Fruit fly (Drosophila melanogaster) whole organism, embryonic: ENCODE data around the gene mEFG1.

Source experiments
- CG10321 ChIP-seq: fragments of 200-800 bp; sonication (Bioruptor generic); IDR thresholded peaks from 2 replicates; pipeline ENCODE4 v1.3.6; 2022; ENCODE audit warnings: missing biosample characterization, missing genetic modification characterization
- CG10462 ChIP-seq: fragments of 200-800 bp; sonication (Bioruptor generic); optimal IDR thresholded peaks from 2 replicates; lab custom pipeline; 2016; ENCODE audit warnings: missing biosample characterization, missing genetic modification characterization
- CG10565 ChIP-seq: fragments of 200-800 bp; sonication (Bioruptor generic); optimal IDR thresholded peaks from 3 replicates; lab custom pipeline; 2016; ENCODE audit warnings: missing biosample characterization, mild to moderate bottlenecking, missing genetic modification characterization
- CG10959 ChIP-seq: fragments of 200-800 bp; sonication (Bioruptor generic); IDR thresholded peaks from 2 replicates; pipeline ENCODE4 v1.3.6; 2022; ENCODE audit warnings: missing biosample characterization, missing genetic modification characterization
- CG11398 ChIP-seq: fragments of 200-800 bp; sonication (Bioruptor generic); optimal IDR thresholded peaks from 2 replicates; lab custom pipeline; 2016; ENCODE audit warnings: missing biosample characterization, missing genetic modification characterization
- CG11695 ChIP-seq: fragments of 200-800 bp; sonication (Bioruptor generic); IDR thresholded peaks from 3 replicates; pipeline ENCODE4 v1.3.6; 2022; ENCODE audit warnings: missing biosample characterization, missing genetic modification characterization
- CG12391 ChIP-seq: fragments of 200-800 bp; sonication (Bioruptor generic); optimal IDR thresholded peaks from 3 replicates; lab custom pipeline; 2018; ENCODE audit warnings: missing biosample characterization, mild to moderate bottlenecking, missing genetic modification characterization, moderate library complexity
- CG14014 ChIP-seq: fragments of 200-800 bp; sonication (Bioruptor generic); IDR thresholded peaks from 2 replicates; pipeline ENCODE4 v1.3.6; 2022; ENCODE audit warnings: missing biosample characterization, missing genetic modification characterization
- CG15514 ChIP-seq: fragments of 200-800 bp; sonication (Bioruptor generic); optimal IDR thresholded peaks from 3 replicates; lab custom pipeline; 2017; ENCODE audit warnings: missing biosample characterization, missing genetic modification characterization, mild to moderate bottlenecking, moderate library complexity, missing genetic modification reagents
- CG17359 ChIP-seq: fragments of 200-800 bp; sonication (Bioruptor generic); optimal IDR thresholded peaks from 3 replicates; lab custom pipeline; 2018; ENCODE audit warnings: missing biosample characterization, mild to moderate bottlenecking, missing genetic modification characterization, moderate library complexity
- CG2116 ChIP-seq: fragments of 200-800 bp; sonication (Bioruptor generic); optimal IDR thresholded peaks from 3 replicates; lab custom pipeline; 2018; ENCODE audit warnings: missing biosample characterization, mild to moderate bottlenecking, missing genetic modification characterization
- CG30431 ChIP-seq: fragments of 200-800 bp; sonication (Bioruptor generic); optimal IDR thresholded peaks from 2 replicates; lab custom pipeline; 2017; ENCODE audit warnings: missing biosample characterization, missing genetic modification characterization
- CG3065 ChIP-seq: fragments of 200-800 bp; sonication (Bioruptor generic); optimal IDR thresholded peaks from 2 replicates; lab custom pipeline; 2016; ENCODE audit warnings: missing biosample characterization, missing genetic modification characterization
- CG31388 ChIP-seq: fragments of 200-800 bp; sonication (Bioruptor generic); optimal IDR thresholded peaks from 2 replicates; lab custom pipeline; 2016; ENCODE audit warnings: missing biosample characterization, missing genetic modification characterization
- CG4328 ChIP-seq: fragments of 200-800 bp; sonication (Bioruptor generic); optimal IDR thresholded peaks from 3 replicates; lab custom pipeline; 2017; ENCODE audit warnings: missing biosample characterization, missing genetic modification reagents, missing genetic modification characterization
- CG43689 ChIP-seq: fragments of 200-800 bp; sonication (Bioruptor generic); IDR thresholded peaks from 2 replicates; pipeline ENCODE4 v1.3.6; 2022; ENCODE audit warnings: missing biosample characterization, missing genetic modification characterization
- CG4730 ChIP-seq: fragments of 200-800 bp; sonication (Bioruptor generic); IDR thresholded peaks from 2 replicates; pipeline ENCODE4 v1.3.6; 2022; ENCODE audit warnings: missing biosample characterization, missing genetic modification characterization
- CG7786 ChIP-seq: fragments of 200-800 bp; sonication (Bioruptor generic); optimal IDR thresholded peaks from 2 replicates; lab custom pipeline; 2016; ENCODE audit warnings: missing biosample characterization, missing genetic modification characterization
- CG8089 ChIP-seq: fragments of 200-800 bp; sonication (Bioruptor generic); optimal IDR thresholded peaks from 3 replicates; lab custom pipeline; 2016; ENCODE audit warnings: missing biosample characterization, missing genetic modification characterization
- CG9876 ChIP-seq: fragments of 200-800 bp; sonication (Bioruptor generic); optimal IDR thresholded peaks from 2 replicates; lab custom pipeline; 2016; ENCODE audit warnings: missing biosample characterization, missing genetic modification characterization
- Doc3 ChIP-seq: fragments of 200-800 bp; sonication (Bioruptor generic); IDR thresholded peaks from 3 replicates; pipeline ENCODE4 v1.3.6; 2022; ENCODE audit warnings: missing biosample characterization, missing genetic modification characterization; ENCODE audit not compliant: partially characterized antibody
- E2f2 ChIP-seq: fragments of 200-800 bp; sonication (Bioruptor generic); IDR thresholded peaks from 2 replicates; pipeline ENCODE4 v1.3.6; 2022; ENCODE audit warnings: missing biosample characterization, missing genetic modification characterization
- HLH4C ChIP-seq: fragments of 200-800 bp; sonication (Bioruptor generic); IDR thresholded peaks from 3 replicates; pipeline ENCODE4 v1.3.6; 2022; ENCODE audit warnings: missing biosample characterization, missing genetic modification characterization; ENCODE audit not compliant: partially characterized antibody
- Hand ChIP-seq: fragments of 200-800 bp; sonication (Bioruptor generic); optimal IDR thresholded peaks from 2 replicates; lab custom pipeline; 2017; ENCODE audit warnings: mild to moderate bottlenecking, missing biosample characterization, missing genetic modification reagents, missing genetic modification characterization
- Lhr ChIP-seq: fragments of 200-800 bp; sonication (Bioruptor generic); optimal IDR thresholded peaks from 3 replicates; lab custom pipeline; 2017; ENCODE audit warnings: mild to moderate bottlenecking, missing biosample characterization, missing genetic modification reagents, missing genetic modification characterization
- NFAT ChIP-seq: fragments of 200-800 bp; sonication (Bioruptor generic); IDR thresholded peaks from 2 replicates; pipeline ENCODE4 v1.3.6; 2022; ENCODE audit warnings: missing biosample characterization, missing genetic modification characterization
- Nf-YC ChIP-seq: fragments of 200-800 bp; optimal IDR thresholded peaks from 3 replicates; lab custom pipeline; 2019; ENCODE audit warnings: missing biosample characterization, mild to moderate bottlenecking, missing genetic modification characterization, moderate library complexity
- Oli ChIP-seq: fragments of 200-800 bp; sonication (Bioruptor generic); optimal IDR thresholded peaks from 2 replicates; lab custom pipeline; 2018; ENCODE audit warnings: missing biosample characterization, mild to moderate bottlenecking, missing genetic modification characterization, moderate library complexity
- ap ChIP-seq: fragments of 200-800 bp; sonication (Bioruptor generic); IDR thresholded peaks from 2 replicates; pipeline ENCODE4 v1.3.6; 2022; ENCODE audit warnings: missing biosample characterization, missing genetic modification characterization
- az2 ChIP-seq: fragments of 200-800 bp; sonication (Bioruptor generic); optimal IDR thresholded peaks from 3 replicates; lab custom pipeline; 2016; ENCODE audit warnings: missing biosample characterization, missing genetic modification characterization
- cad ChIP-seq: fragments of >200 bp; optimal IDR thresholded peaks from 2 replicates; lab custom pipeline; 2017; ENCODE audit warnings: missing biosample characterization, missing genetic modification characterization
- disco-r ChIP-seq: fragments of 200-800 bp; sonication (Bioruptor generic); optimal IDR thresholded peaks from 2 replicates; lab custom pipeline; 2016; ENCODE audit warnings: missing biosample characterization, missing genetic modification characterization
- dmrt99B ChIP-seq: fragments of 200-800 bp; sonication (Bioruptor generic); optimal IDR thresholded peaks from 2 replicates; lab custom pipeline; 2018; ENCODE audit warnings: missing biosample characterization, mild to moderate bottlenecking, missing genetic modification characterization, moderate library complexity
- dpn ChIP-seq, 2 experiments: fragments of 200-800 bp; sonication (Bioruptor generic); optimal IDR thresholded peaks; 3 replicates each; lab custom pipeline; 2016; ENCODE audit warnings: missing biosample characterization in 2 of 2, missing genetic modification characterization in 2 of 2
- ems ChIP-seq: fragments of 200-800 bp; sonication (Bioruptor generic); optimal IDR thresholded peaks from 3 replicates; lab custom pipeline; 2016; ENCODE audit warnings: missing biosample characterization, missing genetic modification characterization
- ewg ChIP-seq: fragments of 200-800 bp; sonication (Bioruptor generic); optimal IDR thresholded peaks from 3 replicates; lab custom pipeline; 2017; ENCODE audit warnings: mild to moderate bottlenecking, missing biosample characterization, missing genetic modification reagents, missing genetic modification characterization
- grau ChIP-seq: fragments of 200-800 bp; optimal IDR thresholded peaks from 3 replicates; lab custom pipeline; 2019; ENCODE audit warnings: missing biosample characterization, mild to moderate bottlenecking, missing genetic modification characterization, moderate library complexity
- h ChIP-seq: fragments of >200 bp; optimal IDR thresholded peaks from 2 replicates; lab custom pipeline; 2017
- lbe ChIP-seq: fragments of 200-800 bp; sonication (Bioruptor generic); optimal IDR thresholded peaks from 2 replicates; lab custom pipeline; 2016; ENCODE audit warnings: missing biosample characterization, mild to moderate bottlenecking, missing genetic modification characterization
- mld ChIP-seq: fragments of 200-800 bp; sonication (Bioruptor generic); IDR thresholded peaks from 3 replicates; pipeline ENCODE4 v1.3.6; 2022; ENCODE audit warnings: missing biosample characterization, missing genetic modification characterization; ENCODE audit not compliant: partially characterized antibody
- otp ChIP-seq: fragments of 200-800 bp; sonication (Bioruptor generic); IDR thresholded peaks from 3 replicates; pipeline ENCODE4, ENCODE4 v1.3.6; 2022; ENCODE audit warnings: missing biosample characterization, missing genetic modification characterization
- row ChIP-seq: fragments of 200-800 bp; sonication (Bioruptor generic); IDR thresholded peaks from 3 replicates; pipeline ENCODE4 v1.3.6; 2022; ENCODE audit warnings: missing biosample characterization, missing genetic modification characterization
- sens-2 ChIP-seq: fragments of 200-800 bp; sonication (Bioruptor generic); IDR thresholded peaks from 2 replicates; pipeline ENCODE4 v1.3.6; 2022; ENCODE audit warnings: missing biosample characterization, missing genetic modification characterization
- sisA ChIP-seq: fragments of 200-800 bp; sonication (Bioruptor generic); IDR thresholded peaks from 2 replicates; pipeline ENCODE4 v1.3.6; 2022; ENCODE audit warnings: missing biosample characterization, missing genetic modification characterization
- stc ChIP-seq: fragments of 200-800 bp; sonication (Bioruptor generic); IDR thresholded peaks from 2 replicates; pipeline ENCODE4 v1.3.6; 2022; ENCODE audit warnings: missing biosample characterization, missing genetic modification characterization
- tgo ChIP-seq: fragments of 200-800 bp; sonication (Bioruptor generic); IDR thresholded peaks from 3 replicates; pipeline ENCODE4 v1.3.6; 2022; ENCODE audit warnings: missing biosample characterization, missing genetic modification characterization
- tin ChIP-seq: fragments of 200-800 bp; sonication (Bioruptor generic); optimal IDR thresholded peaks from 3 replicates; lab custom pipeline; 2016; ENCODE audit warnings: missing biosample characterization, missing genetic modification characterization
- unc-4 ChIP-seq: fragments of 200-800 bp; sonication (Bioruptor generic); IDR thresholded peaks from 2 replicates; pipeline ENCODE4 v1.3.6; 2022; ENCODE audit warnings: missing biosample characterization, missing genetic modification characterization; ENCODE audit not compliant: partially characterized antibody
- usp ChIP-seq: fragments of >200 bp; optimal IDR thresholded peaks from 2 replicates; lab custom pipeline; 2017; ENCODE audit warnings: missing biosample characterization, missing genetic modification characterization
- vfl ChIP-seq: fragments of 200-800 bp; sonication (Bioruptor generic); optimal IDR thresholded peaks from 2 replicates; lab custom pipeline; 2016; ENCODE audit warnings: missing biosample characterization, missing genetic modification characterization
- vnd ChIP-seq: fragments of 200-800 bp; sonication (Bioruptor generic); IDR thresholded peaks from 3 replicates; pipeline ENCODE4 v1.3.6; 2022; ENCODE audit warnings: missing biosample characterization, missing genetic modification characterization; ENCODE audit not compliant: partially characterized antibody

The mEFG1 gene

DNA sequence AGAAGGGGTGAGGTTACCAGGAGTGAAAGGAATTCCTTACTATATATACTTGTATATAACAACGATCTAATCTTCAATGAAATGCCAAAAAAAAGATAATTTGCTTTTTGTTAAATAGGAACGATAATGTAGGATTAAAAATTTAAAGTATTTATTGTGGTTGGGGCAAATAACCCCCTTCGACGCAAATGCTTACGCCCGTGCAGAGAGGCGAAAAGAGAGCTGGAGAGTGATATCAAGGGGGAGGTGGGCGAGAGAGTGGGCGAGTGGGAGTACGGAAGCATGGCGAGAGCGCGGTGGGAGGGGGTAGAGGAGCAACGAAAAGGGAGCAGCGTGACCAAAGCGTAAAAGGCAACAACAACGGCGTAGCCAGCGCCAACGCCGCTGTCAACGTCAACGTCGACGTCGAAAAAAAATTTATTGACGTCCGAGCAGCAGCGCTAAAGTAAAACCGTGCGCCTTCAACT is 34.3 kb downstream of the mEFG1 start (continued):
- TF ChIP-seq Lhr (GFP tag; lab: Kevin White, UChicago): peak; percentile 92
- TF ChIP-seq CG11695 (GFP tag; lab: Robert Waterston, UW): peak; percentile 99
- TF ChIP-seq CG8089 (GFP tag; lab: Kevin White, UChicago): peak; percentile 94
- peak; percentile 98 for TF ChIP-seq sisA
- peak; percentile 91 for TF ChIP-seq CG15514
- TF ChIP-seq CG11398 (GFP tag; lab: Kevin White, UChicago): peak; percentile 91
- TF ChIP-seq CG2116 (GFP tag; lab: Kevin White, UChicago): peak; percentile 81
- TF ChIP-seq vfl (GFP tag; lab: Kevin White, UChicago): peak; percentile 96
- peak; percentile 98 for TF ChIP-seq az2 (GFP tag; lab: Kevin White, UChicago)
- peak; percentile 99 for TF ChIP-seq CG12391 (tag; lab: Kevin White, UChicago)
- TF ChIP-seq ems (GFP tag; lab: Kevin White, UChicago): peak; percentile 97
- peak; percentile 96 for TF ChIP-seq otp (GFP tag; lab: Robert Waterston, UW)
- TF ChIP-seq Doc3 (GFP tag; lab: Robert Waterston, UW): no peak
- TF ChIP-seq CG7786 (GFP tag; lab: Kevin White, UChicago): peak; percentile 97
- TF ChIP-seq NFAT (GFP tag; lab: Robert Waterston, UW): peak; percentile 96
- TF ChIP-seq Hand (GFP tag; lab: Kevin White, UChicago): peak; percentile 98
- TF ChIP-seq CG14014 (GFP tag; lab: Robert Waterston, UW): peak; percentile 97
- TF ChIP-seq CG3065 (GFP tag; lab: Kevin White, UChicago): peak; percentile 93
- peak; percentile 97 to 98 for TF ChIP-seq dpn (GFP tag; optimal IDR thresholded peaks at IDR 0.05; lab: Kevin White, UChicago)
- peak; percentile 96 for TF ChIP-seq ap (GFP tag; lab: Robert Waterston, UW)
- TF ChIP-seq tin (GFP tag; lab: Kevin White, UChicago): peak; percentile 98
- TF ChIP-seq CG43689 (GFP tag; lab: Robert Waterston, UW): peak; percentile 93
- peak; percentile 98 for TF ChIP-seq CG17359 (tag; lab: Kevin White, UChicago)
- TF ChIP-seq disco-r (GFP tag; lab: Kevin White, UChicago): peak; percentile 95
- TF ChIP-seq CG4730 (GFP tag; lab: Robert Waterston, UW): peak; percentile 98
- TF ChIP-seq CG10462 (GFP tag; lab: Kevin White, UChicago): peak; percentile 97
- TF ChIP-seq Oli (tag; lab: Kevin White, UChicago): peak; percentile 99
- peak; percentile 99 for TF ChIP-seq tgo (GFP tag; lab: Robert Waterston, UW)
- no peak for TF ChIP-seq cad
- peak; percentile 76 for TF ChIP-seq CG10565 (GFP tag; lab: Kevin White, UChicago)
- TF ChIP-seq lbe (GFP tag; lab: Kevin White, UChicago): peak; percentile 97
- no peak for TF ChIP-seq usp (GFP tag; lab: Kevin White, UChicago)
- peak; percentile 88 for TF ChIP-seq CG9876 (GFP tag; lab: Kevin White, UChicago)
- TF ChIP-seq unc-4 (GFP tag; lab: Robert Waterston, UW): 0 out of 2 replicates have a peak, but pooled peaks have one; percentile 18
- TF ChIP-seq CG10321: peak; percentile 84
- peak; percentile 97 for TF ChIP-seq grau (tag; lab: Kevin White, UChicago)
- peak; percentile 86 for TF ChIP-seq CG10959 (GFP tag; lab: Robert Waterston, UW)
- TF ChIP-seq ewg (GFP tag; lab: Kevin White, UChicago): peak; percentile 96
- TF ChIP-seq dmrt99B: peak; percentile 99
- TF ChIP-seq row (GFP tag; lab: Robert Waterston, UW): peak; percentile 99
- TF ChIP-seq CG4328 (GFP tag; lab: Kevin White, UChicago): peak; percentile 98
- TF ChIP-seq h (lab: Kevin White, UChicago): no peak
- peak; percentile 96 for TF ChIP-seq CG30431
- TF ChIP-seq HLH4C: peak; percentile 22; the same call in 1 of the 3 replicates
- TF ChIP-seq sens-2 (GFP tag; lab: Robert Waterston, UW): peak; percentile 93
- no peak for TF ChIP-seq mld (GFP tag; lab: Robert Waterston, UW)
- TF ChIP-seq CG31388 (GFP tag; lab: Kevin White, UChicago): peak; percentile 92
- peak; percentile 88 for TF ChIP-seq E2f2 (GFP tag; lab: Robert Waterston, UW)
- peak; percentile 92 for TF ChIP-seq Nf-YC
- TF ChIP-seq stc: peak; percentile 99
- no peak for TF ChIP-seq vnd (GFP tag; lab: Robert Waterston, UW)
